Worm (Caenorhabditis elegans) whole organism, L4 larva: ENCODE measurements around the gene haf-7.

ENCODE experiments used
- D1046.2 ChIP-seq: fragments of 200-800 bp; sonication (Bioruptor generic); IDR thresholded peaks from 2 replicates; pipeline ENCODE4 v1.3.6; 2022; ENCODE audit warnings: missing genetic modification characterization, missing compliant biosample characterization
- F26F4.8 ChIP-seq: fragments of 200-800 bp; sonication (Bioruptor generic); conservative IDR thresholded peaks from 2 replicates; pipeline ENCODE4 v1.3.6; 2022; ENCODE audit warnings: missing genetic modification characterization, missing compliant biosample characterization
- F37D6.2 ChIP-seq: sonication (generic microtip); optimal IDR thresholded peaks from 2 replicates; lab custom pipeline; 2016; ENCODE audit warnings: mild to moderate bottlenecking, missing genetic modification characterization, missing compliant biosample characterization
- ZK337.2 ChIP-seq: fragments of 200-800 bp; sonication (Bioruptor generic); IDR thresholded peaks from 2 replicates; pipeline ENCODE4 v1.3.6; 2022; ENCODE audit warnings: missing genetic modification reagents, missing genetic modification characterization, missing compliant biosample characterization
- aha-1 ChIP-seq: fragments of 150-350 bp; peaks from one replicate; lab custom pipeline; 2014; ENCODE audit warnings: missing biosample characterization, missing genetic modification characterization
- aly-2 ChIP-seq: sonication (generic microtip); optimal IDR thresholded peaks from 2 replicates; lab custom pipeline; 2018; ENCODE audit warnings: missing biosample characterization, missing genetic modification characterization
- ceh-28 ChIP-seq: fragments of 150-350 bp; optimal IDR thresholded peaks from 2 replicates; lab custom pipeline; 2014; ENCODE audit warnings: missing biosample characterization, missing genetic modification reagents, missing genetic modification characterization
- ceh-32 ChIP-seq: sonication (generic microtip); optimal IDR thresholded peaks from 2 replicates; lab custom pipeline; 2016; ENCODE audit warnings: mild to moderate bottlenecking, missing genetic modification characterization, missing compliant biosample characterization; ENCODE audit not compliant: poor library complexity
- ceh-44 ChIP-seq: fragments of 200-800 bp; sonication (Bioruptor generic); IDR thresholded peaks from 2 replicates; pipeline ENCODE4 v1.3.6; 2022; ENCODE audit warnings: missing genetic modification reagents, missing genetic modification characterization, missing compliant biosample characterization
- ceh-82 ChIP-seq: sonication (generic microtip); optimal IDR thresholded peaks from 2 replicates; lab custom pipeline; 2017; ENCODE audit warnings: missing biosample characterization, missing genetic modification characterization
- daf-12 ChIP-seq: fragments of 150-350 bp; optimal IDR thresholded peaks from 2 replicates; lab custom pipeline; 2014; ENCODE audit warnings: missing biosample characterization, missing genetic modification reagents, missing genetic modification characterization
- daf-16 ChIP-seq, 3 experiments: sonication (generic microtip); optimal IDR thresholded peaks; 2 replicates each; lab custom pipeline; 2016 to 2017; ENCODE audit warnings: missing genetic modification characterization in 3 of 3, missing genetic modification reagents in 3 of 3, mild to moderate bottlenecking in 2 of 3, missing compliant biosample characterization in 2 of 3, missing biosample characterization in 1 of 3, moderate library complexity in 1 of 3
- daf-19 ChIP-seq: fragments of 200-800 bp; sonication (Bioruptor generic); conservative IDR thresholded peaks from 2 replicates; pipeline ENCODE4 v1.3.6; 2022; ENCODE audit warnings: missing genetic modification characterization, missing compliant biosample characterization
- dmd-6 ChIP-seq: fragments of 200-800 bp; sonication (Bioruptor generic); IDR thresholded peaks from 2 replicates; pipeline ENCODE4 v1.3.6; 2022; ENCODE audit warnings: missing genetic modification reagents, missing genetic modification characterization, missing compliant biosample characterization
- dpl-1 ChIP-seq: fragments of 150-350 bp; optimal IDR thresholded peaks from 2 replicates; lab custom pipeline; 2014; ENCODE audit warnings: missing biosample characterization, missing genetic modification reagents, missing genetic modification characterization
- dve-1 ChIP-seq: sonication (generic microtip); optimal IDR thresholded peaks from 2 replicates; lab custom pipeline; 2017; ENCODE audit warnings: antibody characterized with exemption, mild to moderate bottlenecking, missing genetic modification characterization, missing compliant biosample characterization; ENCODE audit not compliant: insufficient read depth
- fos-1 ChIP-seq: fragments of 150-350 bp; optimal IDR thresholded peaks from 2 replicates; lab custom pipeline; 2014; ENCODE audit warnings: missing biosample characterization, missing genetic modification characterization
- hif-1 ChIP-seq, 2 experiments: sonication (generic microtip); optimal IDR thresholded peaks; 2 replicates each; lab custom pipeline; 2016 to 2017; ENCODE audit warnings: missing compliant biosample characterization in 2 of 2, missing genetic modification characterization in 2 of 2, missing genetic modification reagents in 2 of 2, missing genotype in 2 of 2, mild to moderate bottlenecking in 1 of 2
- jun-1 ChIP-seq: fragments of 150-350 bp; optimal IDR thresholded peaks from 2 replicates; lab custom pipeline; 2014; ENCODE audit warnings: missing biosample characterization, missing genetic modification reagents, missing genetic modification characterization
- lin-38 ChIP-seq: fragments of 200-800 bp; sonication (Bioruptor generic); IDR thresholded peaks from 2 replicates; pipeline ENCODE4 v1.3.6; 2022; ENCODE audit warnings: missing genetic modification reagents, missing genetic modification characterization, missing compliant biosample characterization
- lir-3 ChIP-seq: sonication (generic microtip); optimal IDR thresholded peaks from 2 replicates; lab custom pipeline; 2016; ENCODE audit warnings: mild to moderate bottlenecking, missing genetic modification characterization, missing compliant biosample characterization
- lsy-2 ChIP-seq, 2 experiments: fragments of 150-350 bp in 1 of 2; sonication (generic microtip) in 1 of 2; optimal IDR thresholded peaks; 2 replicates each; lab custom pipeline; 2014 to 2017; ENCODE audit warnings: missing biosample characterization in 2 of 2, missing genetic modification characterization in 2 of 2
- mdt-29 ChIP-seq: fragments of 200-800 bp; sonication (Bioruptor generic); IDR thresholded peaks from 2 replicates; pipeline ENCODE4 v1.3.6; 2022; ENCODE audit warnings: missing genetic modification reagents, missing genetic modification characterization, missing compliant biosample characterization
- mxl-3 ChIP-seq: fragments of 200-800 bp; sonication (Bioruptor generic); optimal IDR thresholded peaks from 2 replicates; lab custom pipeline; 2018; ENCODE audit warnings: mild to moderate bottlenecking, missing genetic modification characterization, missing compliant biosample characterization
- nhr-102 ChIP-seq: sonication (generic microtip); optimal IDR thresholded peaks from 2 replicates; lab custom pipeline; 2016; ENCODE audit warnings: mild to moderate bottlenecking, missing genetic modification characterization, moderate library complexity, missing compliant biosample characterization
- nhr-11 ChIP-seq: fragments of 150-350 bp; optimal IDR thresholded peaks from 2 replicates; lab custom pipeline; 2014; ENCODE audit warnings: missing biosample characterization, missing genetic modification characterization
- nhr-237 ChIP-seq: sonication (generic microtip); optimal IDR thresholded peaks from 2 replicates; lab custom pipeline; 2017; ENCODE audit warnings: missing biosample characterization, missing genetic modification characterization
- nhr-25 ChIP-seq: sonication (generic microtip); optimal IDR thresholded peaks from 2 replicates; lab custom pipeline; 2017; ENCODE audit warnings: missing genetic modification characterization, mild to moderate bottlenecking, missing compliant biosample characterization, antibody characterized with exemption, moderate library complexity, borderline replicate concordance; ENCODE audit not compliant: insufficient read depth
- nhr-28 ChIP-seq: fragments of 150-350 bp; optimal IDR thresholded peaks from 2 replicates; lab custom pipeline; 2014; ENCODE audit warnings: missing biosample characterization, missing genetic modification characterization
- nhr-41 ChIP-seq: fragments of 200-800 bp; sonication (Bioruptor generic); IDR thresholded peaks from 2 replicates; pipeline ENCODE4 v1.3.6; 2022; ENCODE audit warnings: missing genetic modification reagents, missing genetic modification characterization, missing compliant biosample characterization
- nhr-48 ChIP-seq: sonication (generic microtip); optimal IDR thresholded peaks from 2 replicates; lab custom pipeline; 2016; ENCODE audit warnings: mild to moderate bottlenecking, missing genetic modification characterization, missing compliant biosample characterization
- pha-4 ChIP-seq, 2 experiments: fragments of 150-350 bp in 1 of 2; fragments of 200-800 bp in 1 of 2; sonication (Bioruptor generic) in 1 of 2; IDR thresholded peaks in 1 of 2; optimal IDR thresholded peaks in 1 of 2; 2 replicates each; pipeline versions ENCODE4 v1.3.6 to Lab custom; 2014 to 2022; ENCODE audit warnings: missing genetic modification characterization in 2 of 2, missing genetic modification reagents in 2 of 2, missing biosample characterization in 1 of 2, missing compliant biosample characterization in 1 of 2
- php-3 ChIP-seq: fragments of 200-800 bp; sonication (Bioruptor generic); IDR thresholded peaks from 2 replicates; pipeline ENCODE4 v1.3.6; 2022; ENCODE audit warnings: missing genetic modification reagents, missing genetic modification characterization, missing compliant biosample characterization
- pqm-1 ChIP-seq: sonication (generic microtip); optimal IDR thresholded peaks from 2 replicates; lab custom pipeline; 2017; ENCODE audit warnings: missing biosample characterization, missing genetic modification characterization
- rbr-2 ChIP-seq: sonication (generic microtip); optimal IDR thresholded peaks from 2 replicates; lab custom pipeline; 2016; ENCODE audit warnings: missing genotype, missing genetic modification characterization, missing compliant biosample characterization
- snpc-1.2 ChIP-seq: fragments of 200-800 bp; sonication (Bioruptor generic); IDR thresholded peaks from 2 replicates; pipeline ENCODE4 v1.3.6; 2022; ENCODE audit warnings: missing genetic modification reagents, missing genetic modification characterization, missing compliant biosample characterization
- tag-97 ChIP-seq: fragments of 200-800 bp; sonication (Bioruptor generic); IDR thresholded peaks from 2 replicates; pipeline ENCODE4 v1.3.6; 2022; ENCODE audit warnings: missing genetic modification characterization, missing compliant biosample characterization
- tra-1 ChIP-seq: fragments of 200-800 bp; sonication (Bioruptor generic); IDR thresholded peaks from 2 replicates; pipeline ENCODE4 v1.3.6; 2022; ENCODE audit warnings: missing genetic modification reagents, missing genetic modification characterization, missing compliant biosample characterization
- unc-130 ChIP-seq: sonication (generic microtip); optimal IDR thresholded peaks from 2 replicates; lab custom pipeline; 2016; ENCODE audit warnings: missing genetic modification reagents, missing genetic modification characterization, missing compliant biosample characterization
- unc-62 ChIP-seq, 3 experiments: fragments of 150-350 bp in 1 of 3; sonication (generic microtip); optimal IDR thresholded peaks in 2 of 3; peaks in 1 of 3; 1 replicate in 1 of 3; 2 replicates in 2 of 3; lab custom pipeline; 2014 to 2017; ENCODE audit warnings: missing biosample characterization in 3 of 3, missing genetic modification characterization in 3 of 3, missing genetic modification reagents in 3 of 3, missing genotype in 1 of 3
- vab-7 ChIP-seq: fragments of 200-800 bp; sonication (Bioruptor generic); IDR thresholded peaks from 2 replicates; pipeline ENCODE4 v1.3.6; 2022; ENCODE audit warnings: missing genetic modification reagents, missing genetic modification characterization, missing compliant biosample characterization
- zag-1 ChIP-seq: fragments of 150-350 bp; optimal IDR thresholded peaks from 2 replicates; lab custom pipeline; 2014; ENCODE audit warnings: missing biosample characterization, missing genetic modification characterization
- zfp-2 ChIP-seq: sonication (generic microtip); optimal IDR thresholded peaks from 2 replicates; lab custom pipeline; 2016; ENCODE audit warnings: mild to moderate bottlenecking, missing genetic modification characterization, missing compliant biosample characterization
- ztf-11 ChIP-seq: fragments of 150-350 bp; optimal IDR thresholded peaks from 2 replicates; lab custom pipeline; 2014; ENCODE audit warnings: missing biosample characterization, missing genetic modification characterization
- ztf-7 ChIP-seq: fragments of 150-350 bp; optimal IDR thresholded peaks from 2 replicates; lab custom pipeline; 2014; ENCODE audit warnings: missing biosample characterization, missing genetic modification characterization

The haf-7 gene

DNA sequence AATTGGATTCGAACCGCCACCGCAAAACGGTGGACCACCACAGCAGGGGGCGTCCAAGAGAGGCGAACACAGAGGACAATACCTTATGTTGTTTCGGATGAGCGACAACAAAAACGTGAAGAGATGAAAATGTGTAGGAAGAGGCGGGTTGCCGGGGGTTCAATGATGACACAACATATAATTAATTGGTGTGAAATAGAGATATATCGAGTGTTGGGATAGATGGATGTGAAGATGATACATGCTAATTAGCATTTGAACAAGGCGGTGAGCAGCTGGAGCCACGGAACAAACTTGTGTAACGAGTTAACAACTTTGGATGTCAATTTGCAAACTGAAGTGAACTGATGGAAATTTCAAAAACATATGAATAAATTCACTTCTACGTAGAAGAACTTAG, 19.3 kb downstream of the haf-7 start:
- TF ChIP-seq mxl-3 = no peak
- TF ChIP-seq dmd-6 = no peak
- TF ChIP-seq lin-38 (GFP tag; lab: Robert Waterston, UW) = no peak
- peak in 1 of 2 experiments; percentile 83 for TF ChIP-seq unc-62 (GFP tag; optimal IDR thresholded peaks at IDR 0.05 in 1 of 2; lab: Kevin White, UChicago)
- no peak for TF ChIP-seq unc-62 (tag; optimal IDR thresholded peaks at IDR 0.05; lab: Kevin White, UChicago)
- no peak for TF ChIP-seq pqm-1 (tag; lab: Kevin White, UChicago)

DNA sequence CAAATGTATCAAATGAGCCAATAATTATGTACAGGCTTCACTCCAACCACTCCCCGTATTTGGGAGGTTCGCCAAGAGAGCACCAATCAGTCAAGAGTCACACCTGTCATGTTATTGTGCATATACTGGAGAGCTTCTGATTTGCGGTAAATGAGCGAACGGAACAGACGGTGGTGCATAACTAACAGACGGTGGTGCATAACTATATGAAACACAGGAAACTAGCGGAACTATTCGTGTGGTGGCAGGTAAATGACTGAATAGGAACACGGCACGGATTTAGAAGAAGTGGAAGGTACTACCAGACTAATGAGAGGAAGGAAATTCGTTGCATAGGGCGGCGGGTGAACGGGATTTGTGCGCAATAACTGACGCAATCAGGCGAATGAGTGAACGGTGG, 20.0 kb downstream of the haf-7 start:
- TF ChIP-seq pha-4 (GFP tag; IDR thresholded peaks at IDR 0.05; lab: Robert Waterston, UW) (no peak), pha-4 (tag; optimal IDR thresholded peaks at IDR 0.05; lab: Kevin White, UChicago) (no peak), ceh-32 (tag; lab: Kevin White, UChicago) (no peak), nhr-41 (no peak), hif-1 (tag; optimal IDR thresholded peaks at IDR 0.05; lab: Kevin White, UChicago) (no peak), ZK337.2 (GFP tag; lab: Robert Waterston, UW) (no peak), ceh-28 (no peak), lir-3 (no peak), mxl-3 (no peak), ceh-44 (GFP tag; lab: Robert Waterston, UW) (no peak), tag-97 (GFP tag; lab: Robert Waterston, UW) (no peak), lin-38 (GFP tag; lab: Robert Waterston, UW) (no peak), dpl-1 (GFP tag; lab: Kevin White, UChicago) (no peak), fos-1 (tag; lab: Kevin White, UChicago) (no peak), mdt-29 (GFP tag; lab: Robert Waterston, UW) (no peak), daf-12 (tag; lab: Kevin White, UChicago) (no peak), ztf-11 (tag; lab: Kevin White, UChicago) (no peak), lsy-2 (tag; optimal IDR thresholded peaks at IDR 0.05; lab: Kevin White, UChicago) (no peak), ceh-82 (no peak), aly-2 (tag; lab: Kevin White, UChicago) (no peak), dve-1 (tag; lab: Kevin White, UChicago) (no peak)

DNA sequence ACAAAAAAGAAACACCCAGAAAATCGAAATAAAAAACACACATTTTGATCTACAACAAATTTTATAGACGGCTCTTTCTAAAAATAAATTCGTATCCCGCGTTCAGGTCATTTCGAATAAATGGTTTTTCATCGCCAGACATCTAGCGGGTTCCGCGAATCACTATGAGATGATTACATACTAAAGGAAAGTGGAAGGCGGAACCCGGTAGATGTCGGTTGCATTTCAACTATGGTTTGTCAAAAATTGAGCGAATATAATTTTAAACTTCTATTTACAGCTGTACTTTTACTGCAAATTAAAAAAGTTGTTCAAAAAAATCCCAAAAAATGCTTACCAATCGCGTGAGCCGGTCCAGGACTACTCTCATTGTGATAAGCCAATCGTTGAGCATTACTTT, 24.8 kb downstream of the haf-7 start:
- TF ChIP-seq tra-1 (GFP tag; lab: Robert Waterston, UW) (no peak), ztf-7 (tag; lab: Kevin White, UChicago) (no peak), ceh-28 (no peak), nhr-48 (tag; lab: Kevin White, UChicago) (no peak), zfp-2 (tag; lab: Kevin White, UChicago) (no peak), aha-1 (tag; lab: Kevin White, UChicago) (no peak), nhr-102 (no peak), jun-1 (tag; lab: Kevin White, UChicago) (no peak)
- TF ChIP-seq, all 104 proteins: peak for 0

DNA sequence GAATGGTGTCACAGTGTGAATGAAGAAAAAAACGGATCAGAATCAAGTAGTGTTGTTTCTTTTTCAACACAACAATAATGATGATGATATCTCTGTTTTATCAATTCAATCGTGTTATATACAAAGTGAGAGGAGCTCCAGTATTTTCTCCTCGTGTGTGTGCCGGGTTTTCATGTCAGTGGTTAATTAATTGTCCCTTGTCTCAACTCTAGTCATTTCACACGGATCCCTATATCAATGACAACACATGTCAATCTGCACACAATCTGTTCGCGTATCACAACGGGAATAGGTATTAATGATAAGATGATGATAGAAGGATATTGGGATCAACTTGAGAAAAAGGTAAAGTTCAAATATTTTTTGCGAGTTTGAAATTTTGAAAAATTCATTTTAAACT, 27.3 kb downstream of the haf-7 start:
- TF ChIP-seq nhr-28 (tag; lab: Kevin White, UChicago) = peak; percentile 41
- no peak for TF ChIP-seq php-3 (GFP tag; lab: Robert Waterston, UW)
- no peak for TF ChIP-seq D1046.2
- TF ChIP-seq rbr-2 = no peak
- no peak for TF ChIP-seq vab-7 (GFP tag; lab: Robert Waterston, UW)
- no peak for TF ChIP-seq tag-97 (GFP tag; lab: Robert Waterston, UW)
- TF ChIP-seq F37D6.2 (tag; lab: Kevin White, UChicago) = no peak
- TF ChIP-seq jun-1 (tag; lab: Kevin White, UChicago) = no peak
- TF ChIP-seq daf-19 (GFP tag; lab: Robert Waterston, UW) = no peak
- TF ChIP-seq F26F4.8 (GFP tag; lab: Robert Waterston, UW) = no peak
- no peak for TF ChIP-seq snpc-1.2 (GFP tag; lab: Robert Waterston, UW)
- TF ChIP-seq nhr-11 (tag; lab: Kevin White, UChicago) = peak; percentile 35
- no peak for TF ChIP-seq zag-1
- no peak for TF ChIP-seq unc-62 (GFP tag; optimal IDR thresholded peaks at IDR 0.05 in 1 of 2; lab: Kevin White, UChicago)
- TF ChIP-seq unc-62 (tag; optimal IDR thresholded peaks at IDR 0.05; lab: Kevin White, UChicago) = no peak
- no peak for TF ChIP-seq lir-3
- no peak for TF ChIP-seq nhr-237 (tag; lab: Kevin White, UChicago)
- peak in 1 of 2 experiments; percentile 8 for TF ChIP-seq daf-16 (GFP tag; optimal IDR thresholded peaks at IDR 0.05; lab: Kevin White, UChicago)
- TF ChIP-seq daf-16 (tag; optimal IDR thresholded peaks at IDR 0.05; lab: Kevin White, UChicago) = no peak
- TF ChIP-seq unc-130 (GFP tag; lab: Kevin White, UChicago) = no peak
- TF ChIP-seq nhr-25 (tag; lab: Kevin White, UChicago) = no peak
